Worm (Caenorhabditis elegans): ENCODE results near the gene pnc-2.

Gene pnc-2

ce11 chrIV:14891996-14892395 is 17.5 kb downstream of the pnc-2 start:
- TF ChIP-seq ceh-82 (tag; optimal IDR thresholded peaks at IDR 0.05) = no peak

ce11 chrIV:14890914-14891313 is 18.6 kb downstream of the pnc-2 start:
- no peak for TF ChIP-seq alr-1 (tag; optimal IDR thresholded peaks at IDR 0.05)
- TF ChIP-seq mdl-1 (tag; optimal IDR thresholded peaks at IDR 0.05) = no peak
- no peak for TF ChIP-seq nhr-21 (tag; optimal IDR thresholded peaks at IDR 0.05)
- no peak for TF ChIP-seq ceh-82 (tag; optimal IDR thresholded peaks at IDR 0.05)
- no peak for TF ChIP-seq Y55F3AM.14 (GFP tag; optimal IDR thresholded peaks at IDR 0.05)
- no peak for TF ChIP-seq fos-1 (tag; optimal IDR thresholded peaks at IDR 0.05)
- no peak for TF ChIP-seq nhr-10 (tag; optimal IDR thresholded peaks at IDR 0.05)
- no peak for TF ChIP-seq unc-62 (GFP tag; optimal IDR thresholded peaks at IDR 0.05)
- TF ChIP-seq unc-39 (tag; optimal IDR thresholded peaks at IDR 0.05) = no peak
- TF ChIP-seq ztf-4 (tag; optimal IDR thresholded peaks at IDR 0.05) = no peak
- no peak for TF ChIP-seq lsy-2 (tag; optimal IDR thresholded peaks at IDR 0.05)
- TF ChIP-seq nhr-77 (tag; optimal IDR thresholded peaks at IDR 0.05) = no peak
- no peak for TF ChIP-seq mbf-1 (tag; optimal IDR thresholded peaks at IDR 0.05)
- no peak for TF ChIP-seq egl-27 (tag; optimal IDR thresholded peaks at IDR 0.05)
- TF ChIP-seq elt-3 (tag; optimal IDR thresholded peaks at IDR 0.05) = no peak
- TF ChIP-seq aly-2 (tag; optimal IDR thresholded peaks at IDR 0.05) = no peak
- no peak for TF ChIP-seq F13H6.1 (tag; optimal IDR thresholded peaks at IDR 0.05)
- TF ChIP-seq dmd-4 (tag; optimal IDR thresholded peaks at IDR 0.05) = no peak
- no peak for TF ChIP-seq lin-39 (tag; optimal IDR thresholded peaks at IDR 0.05)
- no peak for TF ChIP-seq lin-13 (GFP tag; optimal IDR thresholded peaks at IDR 0.05)

ce11 chrIV:14888889-14889664 is 20.4 kb downstream of the pnc-2 start:
- TF ChIP-seq peb-1 (tag; optimal IDR thresholded peaks at IDR 0.05) = no peak
- TF ChIP-seq fos-1 (tag; optimal IDR thresholded peaks at IDR 0.05) = peak; percentile 51
- no peak for TF ChIP-seq sem-4 (tag; optimal IDR thresholded peaks at IDR 0.05)
- TF ChIP-seq lin-11 (tag; optimal IDR thresholded peaks at IDR 0.05) = peak; percentile 5
- TF ChIP-seq nhr-129 (tag; optimal IDR thresholded peaks at IDR 0.05) = peak; percentile 31
- peak; percentile 7 for TF ChIP-seq sma-9 (GFP tag; optimal IDR thresholded peaks at IDR 0.05)
- no peak for TF ChIP-seq sma-9 (tag; optimal IDR thresholded peaks at IDR 0.05)
- TF ChIP-seq nhr-12 (tag; optimal IDR thresholded peaks at IDR 0.05) = no peak
- TF ChIP-seq crh-2 (tag; optimal IDR thresholded peaks at IDR 0.05) = peak; percentile 20

ce11 chrIV:14885584-14885983 is 23.9 kb downstream of the pnc-2 start:
- TF ChIP-seq nhr-10 (tag; optimal IDR thresholded peaks at IDR 0.05) (no peak), nhr-25 (tag; optimal IDR thresholded peaks at IDR 0.05) (no peak), unc-62 (GFP tag; optimal IDR thresholded peaks at IDR 0.05) (no peak), ama-1 (optimal IDR thresholded peaks at IDR 0.05) (no peak), F13H6.1 (tag; optimal IDR thresholded peaks at IDR 0.05) (no peak)

ce11 chrIV:14883812-14884211 is 25.7 kb downstream of the pnc-2 start:
- TF ChIP-seq sma-3 (GFP tag; optimal IDR thresholded peaks at IDR 0.05) (peak; percentile 33), gmeb-1 (tag; optimal IDR thresholded peaks at IDR 0.05) (peak; percentile 22), unc-55 (GFP tag; optimal IDR thresholded peaks at IDR 0.05) (no peak), crh-2 (tag; optimal IDR thresholded peaks at IDR 0.05) (peak; percentile 45), skn-1 (tag; optimal IDR thresholded peaks at IDR 0.05) (no peak), alr-1 (tag; optimal IDR thresholded peaks at IDR 0.05) (no peak), ama-1 (optimal IDR thresholded peaks at IDR 0.05) (no peak), nhr-23 (tag; optimal IDR thresholded peaks at IDR 0.05) (no peak), sma-9 (GFP tag; optimal IDR thresholded peaks at IDR 0.05) (no peak), sma-9 (tag; optimal IDR thresholded peaks at IDR 0.05) (no peak), fos-1 (tag; optimal IDR thresholded peaks at IDR 0.05) (peak; percentile 93), nhr-129 (tag; optimal IDR thresholded peaks at IDR 0.05) (peak; percentile 53), nhr-12 (tag; optimal IDR thresholded peaks at IDR 0.05) (no peak), nhr-237 (tag; optimal IDR thresholded peaks at IDR 0.05) (no peak), nhr-21 (tag; optimal IDR thresholded peaks at IDR 0.05) (no peak), unc-39 (tag; optimal IDR thresholded peaks at IDR 0.05) (no peak), egl-27 (tag; optimal IDR thresholded peaks at IDR 0.05) (no peak), F13H6.1 (tag; optimal IDR thresholded peaks at IDR 0.05) (peak; percentile 30), R02D3.7 (tag; optimal IDR thresholded peaks at IDR 0.05) (no peak), ztf-1 (GFP tag; conservative IDR thresholded peaks at IDR 0.05) (no peak), ztf-4 (tag; optimal IDR thresholded peaks at IDR 0.05) (no peak), dmd-4 (tag; optimal IDR thresholded peaks at IDR 0.05) (no peak), nhr-10 (tag; optimal IDR thresholded peaks at IDR 0.05) (no peak)
